Fruit fly (Drosophila melanogaster) whole organism, embryonic: Measurements from ENCODE around the gene Mtl.

Source experiments
- CG10543 ChIP-seq: fragments of 200-800 bp; sonication (Bioruptor generic); optimal IDR thresholded peaks from 3 replicates; lab custom pipeline; 2017; ENCODE audit warnings: missing biosample characterization, mild to moderate bottlenecking, missing genetic modification characterization, moderate library complexity
- CG10654 ChIP-seq: fragments of 200-800 bp; sonication (Bioruptor generic); optimal IDR thresholded peaks from 2 replicates; lab custom pipeline; 2016; ENCODE audit warnings: missing biosample characterization, missing genetic modification characterization
- CG11398 ChIP-seq: fragments of 200-800 bp; sonication (Bioruptor generic); optimal IDR thresholded peaks from 2 replicates; lab custom pipeline; 2016; ENCODE audit warnings: missing biosample characterization, missing genetic modification characterization
- CG12659 ChIP-seq: fragments of 200-800 bp; sonication (Bioruptor generic); optimal IDR thresholded peaks from 3 replicates; lab custom pipeline; 2017; ENCODE audit warnings: mild to moderate bottlenecking, missing biosample characterization, missing genetic modification reagents, missing genetic modification characterization
- CG13624 ChIP-seq: fragments of 200-800 bp; sonication (Bioruptor generic); optimal IDR thresholded peaks from 2 replicates; lab custom pipeline; 2016; ENCODE audit warnings: missing biosample characterization, missing genetic modification characterization
- CG14014 ChIP-seq: fragments of 200-800 bp; sonication (Bioruptor generic); IDR thresholded peaks from 2 replicates; pipeline ENCODE4 v1.3.6; 2022; ENCODE audit warnings: missing biosample characterization, missing genetic modification characterization
- CG14710 ChIP-seq: fragments of 200-800 bp; sonication (Bioruptor generic); optimal IDR thresholded peaks from 3 replicates; lab custom pipeline; 2019; ENCODE audit warnings: missing biosample characterization, mild to moderate bottlenecking, missing genetic modification characterization, moderate library complexity
- CG16815 ChIP-seq: fragments of 200-800 bp; sonication (Bioruptor generic); optimal IDR thresholded peaks from 3 replicates; lab custom pipeline; 2017; ENCODE audit warnings: missing biosample characterization, mild to moderate bottlenecking, missing genetic modification characterization
- CG1832 ChIP-seq: fragments of 200-800 bp; sonication (Bioruptor generic); optimal IDR thresholded peaks from 2 replicates; lab custom pipeline; 2017; ENCODE audit warnings: missing biosample characterization, mild to moderate bottlenecking, missing genetic modification characterization, inconsistent platforms
- CG30020 ChIP-seq: fragments of 200-800 bp; optimal IDR thresholded peaks from 2 replicates; lab custom pipeline; 2019; ENCODE audit warnings: missing biosample characterization, mild to moderate bottlenecking, missing genetic modification characterization, moderate library complexity
- CG3163 ChIP-seq: fragments of 200-800 bp; sonication (Bioruptor generic); optimal IDR thresholded peaks from 3 replicates; lab custom pipeline; 2016; ENCODE audit warnings: missing biosample characterization, missing genetic modification characterization
- CG34422 ChIP-seq: fragments of 200-800 bp; sonication (Bioruptor generic); IDR thresholded peaks from 3 replicates; pipeline ENCODE4 v1.3.6; 2022; ENCODE audit warnings: missing biosample characterization, missing genetic modification characterization
- CG4360 ChIP-seq: fragments of 200-800 bp; sonication (Bioruptor generic); IDR thresholded peaks from 2 replicates; pipeline ENCODE4 v1.3.6; 2022; ENCODE audit warnings: missing biosample characterization, missing genetic modification characterization
- CG5953 ChIP-seq: fragments of 200-800 bp; sonication (Bioruptor generic); IDR thresholded peaks from 2 replicates; pipeline ENCODE4 v1.3.6; 2022; ENCODE audit warnings: missing biosample characterization, missing genetic modification characterization
- CG8765 ChIP-seq: fragments of 200-800 bp; sonication (Bioruptor generic); IDR thresholded peaks from 2 replicates; pipeline ENCODE4 v1.3.6; 2022; ENCODE audit warnings: missing biosample characterization, missing genetic modification characterization
- CG9437 ChIP-seq: fragments of 200-800 bp; sonication (Bioruptor generic); optimal IDR thresholded peaks from 2 replicates; lab custom pipeline; 2018; ENCODE audit warnings: missing biosample characterization, mild to moderate bottlenecking, missing genetic modification characterization
- CG9817 ChIP-seq: fragments of 200-800 bp; sonication (Bioruptor generic); optimal IDR thresholded peaks from 2 replicates; lab custom pipeline; 2018; ENCODE audit warnings: missing biosample characterization, mild to moderate bottlenecking, missing genetic modification characterization, moderate library complexity
- Dp ChIP-seq: fragments of 200-800 bp; sonication (Bioruptor generic); optimal IDR thresholded peaks from 2 replicates; lab custom pipeline; 2018; ENCODE audit warnings: missing biosample characterization, mild to moderate bottlenecking, missing genetic modification characterization, moderate library complexity
- E2f2 ChIP-seq: fragments of 200-800 bp; sonication (Bioruptor generic); IDR thresholded peaks from 2 replicates; pipeline ENCODE4 v1.3.6; 2022; ENCODE audit warnings: missing biosample characterization, missing genetic modification characterization
- HLH3B ChIP-seq: fragments of 200-800 bp; sonication (Bioruptor generic); IDR thresholded peaks from 2 replicates; pipeline ENCODE4 v1.3.6; 2022; ENCODE audit warnings: missing biosample characterization, missing genetic modification characterization
- HmgD ChIP-seq: fragments of 200-800 bp; sonication (Bioruptor generic); optimal IDR thresholded peaks from 3 replicates; lab custom pipeline; 2016; ENCODE audit warnings: missing biosample characterization, missing genetic modification characterization
- Hr78 ChIP-seq, 2 experiments: fragments of 200-800 bp in 1 of 2; fragments of >200 bp in 1 of 2; sonication (Bioruptor generic) in 1 of 2; optimal IDR thresholded peaks; 2 replicates each; lab custom pipeline; 2017 to 2019; ENCODE audit warnings: missing biosample characterization in 2 of 2, missing genetic modification characterization in 2 of 2, mild to moderate bottlenecking in 1 of 2, moderate library complexity in 1 of 2
- Lhr ChIP-seq: fragments of 200-800 bp; sonication (Bioruptor generic); optimal IDR thresholded peaks from 3 replicates; lab custom pipeline; 2017; ENCODE audit warnings: mild to moderate bottlenecking, missing biosample characterization, missing genetic modification reagents, missing genetic modification characterization
- MBD-R2 ChIP-seq: fragments of 200-800 bp; sonication (Bioruptor generic); IDR thresholded peaks from 2 replicates; pipeline ENCODE4 v1.3.6; 2022; ENCODE audit warnings: missing biosample characterization, missing genetic modification characterization
- MESR4 ChIP-seq: fragments of 200-800 bp; sonication (Bioruptor generic); optimal IDR thresholded peaks from 2 replicates; lab custom pipeline; 2018; ENCODE audit warnings: missing biosample characterization, mild to moderate bottlenecking, missing genetic modification characterization, moderate library complexity
- Neu2 ChIP-seq: fragments of 200-800 bp; sonication (Bioruptor generic); optimal IDR thresholded peaks from 3 replicates; lab custom pipeline; 2016; ENCODE audit warnings: missing biosample characterization, missing genetic modification characterization, borderline replicate concordance
- bbx ChIP-seq: fragments of 200-800 bp; sonication (Bioruptor generic); IDR thresholded peaks from 2 replicates; pipeline ENCODE4 v1.3.6; 2022; ENCODE audit warnings: missing biosample characterization, missing genetic modification characterization; ENCODE audit not compliant: partially characterized antibody
- bowl ChIP-seq: fragments of 200-800 bp; sonication (Bioruptor generic); IDR thresholded peaks from 2 replicates; pipeline ENCODE4 v1.3.6; 2022; ENCODE audit warnings: missing biosample characterization, missing genetic modification characterization
- cad ChIP-seq: fragments of >200 bp; optimal IDR thresholded peaks from 2 replicates; lab custom pipeline; 2017; ENCODE audit warnings: missing biosample characterization, missing genetic modification characterization
- chinmo ChIP-seq: fragments of 200-800 bp; sonication (Bioruptor generic); IDR thresholded peaks from 4 replicates; pipeline ENCODE4 v1.3.6; 2022; ENCODE audit warnings: missing biosample characterization, missing genetic modification characterization; ENCODE audit not compliant: partially characterized antibody
- ci ChIP-seq: fragments of 200-800 bp; sonication (Bioruptor generic); IDR thresholded peaks from 3 replicates; pipeline ENCODE4 v1.3.6; 2022; ENCODE audit warnings: missing biosample characterization, missing genetic modification characterization
- danr ChIP-seq: fragments of 200-800 bp; sonication (Bioruptor generic); IDR thresholded peaks from 2 replicates; pipeline ENCODE4 v1.3.6; 2022; ENCODE audit warnings: missing biosample characterization, missing genetic modification characterization
- grn ChIP-seq: fragments of 200-800 bp; sonication (Bioruptor generic); optimal IDR thresholded peaks from 3 replicates; lab custom pipeline; 2017; ENCODE audit warnings: missing biosample characterization, missing genetic modification characterization
- gsb-n ChIP-seq: fragments of 200-800 bp; sonication (Bioruptor generic); optimal IDR thresholded peaks from 3 replicates; lab custom pipeline; 2018; ENCODE audit warnings: missing biosample characterization, mild to moderate bottlenecking, missing genetic modification characterization
- klu ChIP-seq: fragments of 200-800 bp; sonication (Bioruptor generic); IDR thresholded peaks from 2 replicates; pipeline ENCODE4 v1.3.6; 2022; ENCODE audit warnings: missing biosample characterization, missing genetic modification characterization
- lbe ChIP-seq: fragments of 200-800 bp; sonication (Bioruptor generic); optimal IDR thresholded peaks from 2 replicates; lab custom pipeline; 2016; ENCODE audit warnings: missing biosample characterization, mild to moderate bottlenecking, missing genetic modification characterization
- lilli ChIP-seq: fragments of 200-800 bp; sonication (Bioruptor generic); optimal IDR thresholded peaks from 3 replicates; lab custom pipeline; 2016; ENCODE audit warnings: missing biosample characterization, missing genetic modification characterization
- lov ChIP-seq, 2 experiments: fragments of 200-800 bp in 1 of 2; fragments of >200 bp in 1 of 2; sonication (Bioruptor generic) in 1 of 2; IDR thresholded peaks in 1 of 2; optimal IDR thresholded peaks in 1 of 2; 2 replicates in 1 of 2; 3 replicates in 1 of 2; pipeline versions ENCODE4 v1.3.6 to Lab custom; 2017 to 2022; ENCODE audit warnings: missing biosample characterization in 1 of 2, missing genetic modification characterization in 1 of 2
- onecut ChIP-seq: fragments of 200-800 bp; sonication (Bioruptor generic); IDR thresholded peaks from 2 replicates; pipeline ENCODE4 v1.3.6; 2022; ENCODE audit warnings: missing biosample characterization, missing genetic modification characterization
- pros ChIP-seq: fragments of 200-800 bp; sonication (Bioruptor generic); optimal IDR thresholded peaks from 3 replicates; lab custom pipeline; 2019; ENCODE audit warnings: missing biosample characterization, mild to moderate bottlenecking, missing genetic modification characterization, moderate library complexity
- pum ChIP-seq: fragments of 200-800 bp; sonication (Bioruptor generic); optimal IDR thresholded peaks from 2 replicates; lab custom pipeline; 2016; ENCODE audit warnings: missing biosample characterization, missing genetic modification characterization
- pzg ChIP-seq: fragments of 200-800 bp; sonication (Bioruptor generic); optimal IDR thresholded peaks from 3 replicates; lab custom pipeline; 2018; ENCODE audit warnings: missing biosample characterization, mild to moderate bottlenecking, missing genetic modification characterization, moderate library complexity
- run ChIP-seq: fragments of 200-800 bp; sonication (Bioruptor generic); optimal IDR thresholded peaks from 3 replicates; lab custom pipeline; 2018; ENCODE audit warnings: missing biosample characterization, mild to moderate bottlenecking, missing genetic modification characterization
- shn ChIP-seq: fragments of 200-800 bp; sonication (Bioruptor generic); optimal IDR thresholded peaks from 3 replicates; lab custom pipeline; 2016; ENCODE audit warnings: missing biosample characterization, missing genetic modification characterization
- stwl ChIP-seq: fragments of 200-800 bp; sonication (Bioruptor generic); optimal IDR thresholded peaks from 3 replicates; lab custom pipeline; 2018; ENCODE audit warnings: missing biosample characterization, mild to moderate bottlenecking, missing genetic modification characterization, moderate library complexity
- tna ChIP-seq: fragments of 200-800 bp; sonication (Bioruptor generic); IDR thresholded peaks from 2 replicates; pipeline ENCODE4 v1.3.6; 2022; ENCODE audit warnings: missing biosample characterization, missing genetic modification characterization; ENCODE audit not compliant: partially characterized antibody
- unc-4 ChIP-seq: fragments of 200-800 bp; sonication (Bioruptor generic); IDR thresholded peaks from 2 replicates; pipeline ENCODE4 v1.3.6; 2022; ENCODE audit warnings: missing biosample characterization, missing genetic modification characterization; ENCODE audit not compliant: partially characterized antibody
- vnd ChIP-seq: fragments of 200-800 bp; sonication (Bioruptor generic); IDR thresholded peaks from 3 replicates; pipeline ENCODE4 v1.3.6; 2022; ENCODE audit warnings: missing biosample characterization, missing genetic modification characterization; ENCODE audit not compliant: partially characterized antibody
- wek ChIP-seq: fragments of 200-800 bp; sonication (Bioruptor generic); optimal IDR thresholded peaks from 3 replicates; lab custom pipeline; 2018; ENCODE audit warnings: missing biosample characterization, mild to moderate bottlenecking, missing genetic modification characterization, moderate library complexity

The Mtl gene

DNA sequence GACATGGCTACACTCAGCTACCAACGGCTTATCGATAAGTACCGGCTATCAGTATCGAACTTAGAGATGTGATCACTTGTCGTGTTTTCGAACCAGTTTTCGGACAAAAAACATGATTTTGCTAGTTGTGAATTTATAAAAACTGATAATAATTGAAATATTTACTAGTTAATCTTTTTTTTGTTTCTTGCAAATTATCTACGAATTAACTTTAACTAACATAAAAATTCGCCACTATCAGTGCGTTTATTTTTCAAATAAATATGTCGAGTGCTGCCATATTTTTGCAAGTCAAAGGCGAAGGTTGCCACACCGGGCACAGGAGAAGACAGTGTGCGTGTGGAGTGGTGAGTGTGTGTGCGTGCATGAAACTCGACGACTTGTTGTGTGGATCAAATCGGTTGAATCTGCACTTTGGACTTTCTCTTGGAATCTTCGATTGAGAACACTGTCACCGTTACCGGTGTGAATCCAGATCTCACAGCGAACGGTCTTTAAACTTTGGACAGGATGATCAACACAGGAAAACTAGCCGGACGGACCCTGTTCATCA, 41.0 kb downstream of the Mtl start, which contains the start of gene Hsdl2 (continued):
- TF ChIP-seq klu (GFP tag; lab: Robert Waterston, UW) (no peak), CG16815 (no peak), tna (GFP tag; lab: Robert Waterston, UW) (no peak), chinmo (GFP tag; lab: Robert Waterston, UW) (no peak), gsb-n (tag; lab: Kevin White, UChicago) (no peak), danr (GFP tag; lab: Robert Waterston, UW) (no peak), lbe (no peak), CG14014 (GFP tag; lab: Robert Waterston, UW) (no peak), HmgD (no peak), run (tag; lab: Kevin White, UChicago) (no peak), pros (no peak), lilli (peak; percentile 74), CG10654 (GFP tag; lab: Kevin White, UChicago) (no peak), CG8765 (GFP tag; lab: Robert Waterston, UW) (no peak)
- TF ChIP-seq, all 482 proteins: peak for 156

DNA sequence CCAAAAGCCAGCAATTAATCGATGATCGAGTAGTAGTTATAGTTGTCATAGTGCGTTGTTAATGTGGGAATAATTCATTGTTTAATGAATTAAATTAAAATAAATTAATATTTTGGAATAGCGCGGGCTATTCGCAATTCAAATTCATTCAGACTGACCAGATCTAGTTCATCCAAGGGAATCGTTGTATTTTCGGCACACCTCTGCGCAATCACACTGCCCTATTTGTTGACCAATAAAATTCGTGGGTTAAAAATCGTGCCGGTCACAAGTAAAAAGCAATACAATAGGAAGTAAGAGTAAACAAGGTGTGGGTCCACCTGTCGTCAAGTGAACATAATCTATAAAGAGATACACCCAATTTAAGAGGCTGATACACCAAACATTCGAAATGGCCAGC, 42.8 kb downstream of the Mtl start, which contains the start of gene CG12883:
Gene CG12883 (plus strand): TSS at position 273 of the 400 bp plus-strand sequence.
- TF ChIP-seq Dp (GFP tag; lab: Kevin White, UChicago) (peak; percentile 82), CG30020 (tag; lab: Kevin White, UChicago) (no peak), MESR4 (GFP tag; lab: Kevin White, UChicago) (peak; percentile 46), CG13624 (GFP tag; lab: Kevin White, UChicago) (no peak), cad (no peak), wek (no peak), CG10543 (GFP tag; lab: Kevin White, UChicago) (no peak), Neu2 (GFP tag; lab: Kevin White, UChicago) (no peak), CG9817 (tag; lab: Kevin White, UChicago) (no peak), CG14710 (tag; lab: Kevin White, UChicago) (no peak), E2f2 (GFP tag; lab: Robert Waterston, UW) (peak; percentile 90), stwl (no peak), Lhr (GFP tag; lab: Kevin White, UChicago) (no peak), pum (GFP tag; lab: Kevin White, UChicago) (no peak), Hr78 (GFP tag; optimal IDR thresholded peaks at IDR 0.05; lab: Kevin White, UChicago) (no peak), HLH3B (GFP tag; lab: Robert Waterston, UW) (no peak), CG9437 (GFP tag; lab: Kevin White, UChicago) (no peak), MBD-R2 (GFP tag; lab: Robert Waterston, UW) (peak; percentile 66), bowl (GFP tag; lab: Robert Waterston, UW) (no peak), grn (GFP tag; lab: Kevin White, UChicago) (no peak), CG4360 (GFP tag; lab: Robert Waterston, UW) (no peak), lov (optimal IDR thresholded peaks at IDR 0.05; lab: Kevin White, UChicago) (no peak), lov (GFP tag; IDR thresholded peaks at IDR 0.05; lab: Robert Waterston, UW) (no peak), CG11398 (GFP tag; lab: Kevin White, UChicago) (no peak), bbx (GFP tag; lab: Robert Waterston, UW) (peak; percentile 8; the same call in 1 of the 2 replicates), shn (no peak), vnd (GFP tag; lab: Robert Waterston, UW) (no peak), onecut (GFP tag; lab: Robert Waterston, UW) (no peak), CG34422 (GFP tag; lab: Robert Waterston, UW) (peak; percentile 14; the same call in 1 of the 3 replicates), CG5953 (GFP tag; lab: Robert Waterston, UW) (no peak), CG12659 (GFP tag; lab: Kevin White, UChicago) (peak; percentile 5), pzg (GFP tag; lab: Kevin White, UChicago) (peak; percentile 59), unc-4 (GFP tag; lab: Robert Waterston, UW) (0 out of 2 replicates have a peak, but pooled peaks have one; percentile 33), ci (GFP tag; lab: Robert Waterston, UW) (0 out of 3 replicates have a peak, but pooled peaks have one; percentile 12), CG3163 (GFP tag; lab: Kevin White, UChicago) (no peak), CG1832 (GFP tag; lab: Kevin White, UChicago) (no peak)
